Worm (Caenorhabditis elegans) whole organism, L1 larva: ENCODE results near the gene T11G6.5.

Experiments used
- F16B12.6 ChIP-seq: fragments of 150-350 bp; optimal IDR thresholded peaks from 2 replicates; lab custom pipeline; 2014; ENCODE audit warnings: missing biosample characterization, missing genetic modification characterization
- aha-1 ChIP-seq: fragments of 150-350 bp; optimal IDR thresholded peaks from 2 replicates; lab custom pipeline; 2014; ENCODE audit warnings: missing biosample characterization, missing genetic modification characterization
- dpl-1 ChIP-seq, 3 experiments: fragments of 150-350 bp in 2 of 3; sonication (generic microtip) in 1 of 3; optimal IDR thresholded peaks; 2 replicates each; lab custom pipeline; 2014 to 2017; ENCODE audit warnings: missing biosample characterization in 3 of 3, missing genetic modification characterization in 3 of 3, missing genetic modification reagents in 3 of 3
- efl-1 ChIP-seq, 4 experiments: fragments of 150-350 bp; optimal IDR thresholded peaks in 3 of 4; peaks in 1 of 4; 1 replicate in 1 of 4; 2 replicates in 3 of 4; lab custom pipeline; 2014; ENCODE audit warnings: missing biosample characterization in 2 of 4, missing genetic modification characterization in 2 of 4, missing genetic modification reagents in 2 of 4
- elt-3 ChIP-seq, 6 experiments: fragments of 150-350 bp in 1 of 6; sonication (generic microtip); optimal IDR thresholded peaks; 2 replicates each; lab custom pipeline; 2017 to 2018; ENCODE audit warnings: missing biosample characterization in 6 of 6, missing genetic modification characterization in 6 of 6, inconsistent platforms in 1 of 6
- hlh-17 ChIP-seq: fragments of 200-800 bp; sonication (Bioruptor generic); optimal IDR thresholded peaks from 2 replicates; lab custom pipeline; 2018; ENCODE audit warnings: missing genetic modification characterization, mild to moderate bottlenecking, missing compliant biosample characterization, moderate library complexity, borderline replicate concordance
- lin-39 ChIP-seq: fragments of 150-350 bp; optimal IDR thresholded peaks from 2 replicates; lab custom pipeline; 2014; ENCODE audit warnings: missing biosample characterization, missing genetic modification reagents, missing genetic modification characterization
- nhr-12 ChIP-seq: sonication (generic microtip); optimal IDR thresholded peaks from 2 replicates; lab custom pipeline; 2017; ENCODE audit warnings: missing biosample characterization, missing genetic modification characterization
- nhr-237 ChIP-seq: fragments of 150-350 bp; optimal IDR thresholded peaks from 2 replicates; lab custom pipeline; 2014; ENCODE audit warnings: missing biosample characterization, missing genetic modification characterization
- pax-3 ChIP-seq: fragments of 200-800 bp; sonication (Bioruptor generic); optimal IDR thresholded peaks from 2 replicates; lab custom pipeline; 2018; ENCODE audit warnings: mild to moderate bottlenecking, missing genetic modification characterization, moderate library complexity, missing compliant biosample characterization
- skn-1 ChIP-seq: fragments of 150-350 bp; optimal IDR thresholded peaks from 2 replicates; lab custom pipeline; 2014; ENCODE audit warnings: missing biosample characterization, missing genetic modification characterization
- tbx-2 ChIP-seq: sonication (generic microtip); optimal IDR thresholded peaks from 2 replicates; lab custom pipeline; 2016; ENCODE audit warnings: missing genetic modification characterization, missing compliant biosample characterization
- unc-62 ChIP-seq: fragments of 150-350 bp; optimal IDR thresholded peaks from 2 replicates; lab custom pipeline; 2014; ENCODE audit warnings: missing biosample characterization, missing genetic modification reagents, missing genetic modification characterization
- ztf-11 ChIP-seq, 2 experiments: sonication (generic microtip); optimal IDR thresholded peaks; 2 replicates each; lab custom pipeline; 2016 to 2017; ENCODE audit warnings: missing genetic modification characterization in 2 of 2, missing biosample characterization in 1 of 2, missing compliant biosample characterization in 1 of 2

- TF ChIP-seq nhr-12 (no peak), lin-39 (tag; lab: Kevin White, UChicago) (no peak), pax-3 (no peak), ztf-11 (tag; optimal IDR thresholded peaks at IDR 0.05; lab: Kevin White, UChicago) (no peak), tbx-2 (tag; lab: Kevin White, UChicago) (no peak), unc-62 (GFP tag; lab: Kevin White, UChicago) (no peak), skn-1 (tag; lab: Kevin White, UChicago) (no peak), F16B12.6 (tag; lab: Kevin White, UChicago) (no peak), aha-1 (tag; lab: Kevin White, UChicago) (no peak), nhr-237 (tag; lab: Kevin White, UChicago) (no peak), hlh-17 (GFP tag; lab: Kevin White, UChicago) (no peak), efl-1 (optimal IDR thresholded peaks at IDR 0.05; lab: Kevin White, UChicago) (no peak), efl-1 (GFP tag; optimal IDR thresholded peaks at IDR 0.05 in 1 of 2; lab: Kevin White, UChicago) (no peak), dpl-1 (GFP tag; optimal IDR thresholded peaks at IDR 0.05; lab: Kevin White, UChicago) (no peak), elt-3 (tag; optimal IDR thresholded peaks at IDR 0.05; lab: Kevin White, UChicago) (no peak)
These were observed 17.2 kb downstream of the T11G6.5 start for ce11 chrIV:10825383-10825782.
